Worm (Caenorhabditis elegans) whole organism, L4 larva: Measurements from ENCODE around the gene C13B9.2.

Source experiments
- R02D3.7 ChIP-seq: fragments of 150-350 bp; sonication (generic microtip); optimal IDR thresholded peaks from 3 replicates; lab custom pipeline; 2014; ENCODE audit warnings: missing biosample characterization, missing genetic modification characterization
- Y105C5A.15 ChIP-seq: fragments of 200-800 bp; sonication (Bioruptor generic); IDR thresholded peaks from 2 replicates; pipeline ENCODE4 v1.3.6; 2022; ENCODE audit warnings: missing genetic modification characterization, missing compliant biosample characterization
- ama-1 ChIP-seq: fragments of 150-350 bp; optimal IDR thresholded peaks from 2 replicates; lab custom pipeline; 2014; ENCODE audit warnings: inconsistent platforms, mixed read lengths
- arid-1 ChIP-seq: fragments of 200-800 bp; sonication (Bioruptor generic); conservative IDR thresholded peaks from 2 replicates; pipeline ENCODE4 v1.3.6; 2022; ENCODE audit warnings: missing genetic modification reagents, missing genetic modification characterization, missing compliant biosample characterization
- ceh-44 ChIP-seq: fragments of 200-800 bp; sonication (Bioruptor generic); IDR thresholded peaks from 2 replicates; pipeline ENCODE4 v1.3.6; 2022; ENCODE audit warnings: missing genetic modification reagents, missing genetic modification characterization, missing compliant biosample characterization
- ceh-62 ChIP-seq: sonication (generic microtip); optimal IDR thresholded peaks from 2 replicates; lab custom pipeline; 2017; ENCODE audit warnings: missing biosample characterization, missing genetic modification characterization
- ceh-82 ChIP-seq: sonication (generic microtip); optimal IDR thresholded peaks from 2 replicates; lab custom pipeline; 2017; ENCODE audit warnings: missing biosample characterization, missing genetic modification characterization
- ces-1 ChIP-seq: fragments of 150-350 bp; sonication (generic microtip); optimal IDR thresholded peaks from 4 replicates; lab custom pipeline; 2014; ENCODE audit warnings: missing biosample characterization, missing genetic modification reagents, missing genetic modification characterization
- ctbp-1 ChIP-seq: fragments of 200-800 bp; sonication (Bioruptor generic); IDR thresholded peaks from 2 replicates; pipeline ENCODE4 v1.3.6; 2022; ENCODE audit warnings: missing genetic modification reagents, missing genetic modification characterization, missing compliant biosample characterization
- daf-19 ChIP-seq: fragments of 200-800 bp; sonication (Bioruptor generic); conservative IDR thresholded peaks from 2 replicates; pipeline ENCODE4 v1.3.6; 2022; ENCODE audit warnings: missing genetic modification characterization, missing compliant biosample characterization
- daf-8 ChIP-seq: fragments of 200-800 bp; sonication (Bioruptor generic); IDR thresholded peaks from 2 replicates; pipeline ENCODE4 v1.3.6; 2022; ENCODE audit warnings: missing genetic modification characterization, missing compliant biosample characterization
- dmd-8 ChIP-seq: fragments of 200-800 bp; sonication (Bioruptor generic); IDR thresholded peaks from 2 replicates; pipeline ENCODE4 v1.3.6; 2022; ENCODE audit warnings: missing genetic modification characterization, missing compliant biosample characterization
- dmd-9 ChIP-seq: fragments of 200-800 bp; sonication (Bioruptor generic); IDR thresholded peaks from 2 replicates; pipeline ENCODE4 v1.3.6; 2022; ENCODE audit warnings: missing genetic modification reagents, missing genetic modification characterization, missing compliant biosample characterization
- dpl-1 ChIP-seq: fragments of 150-350 bp; optimal IDR thresholded peaks from 2 replicates; lab custom pipeline; 2014; ENCODE audit warnings: missing biosample characterization, missing genetic modification reagents, missing genetic modification characterization
- dve-1 ChIP-seq: sonication (generic microtip); optimal IDR thresholded peaks from 2 replicates; lab custom pipeline; 2017; ENCODE audit warnings: antibody characterized with exemption, mild to moderate bottlenecking, missing genetic modification characterization, missing compliant biosample characterization; ENCODE audit not compliant: insufficient read depth
- egl-27 ChIP-seq: sonication (generic microtip); optimal IDR thresholded peaks from 3 replicates; lab custom pipeline; 2017; ENCODE audit warnings: missing biosample characterization, missing genetic modification reagents, missing genetic modification characterization
- egl-43 ChIP-seq: fragments of 200-800 bp; sonication (Bioruptor generic); IDR thresholded peaks from 2 replicates; pipeline ENCODE4 v1.3.6; 2022; ENCODE audit warnings: missing genetic modification reagents, missing genetic modification characterization, missing compliant biosample characterization
- gei-8 ChIP-seq: fragments of 200-800 bp; sonication (Bioruptor generic); optimal IDR thresholded peaks from 2 replicates; lab custom pipeline; 2018; ENCODE audit warnings: mild to moderate bottlenecking, missing genetic modification characterization, missing compliant biosample characterization
- hlh-11 ChIP-seq: fragments of 200-800 bp; sonication (Bioruptor generic); optimal IDR thresholded peaks from 2 replicates; lab custom pipeline; 2018; ENCODE audit warnings: mild to moderate bottlenecking, missing genetic modification characterization, missing compliant biosample characterization
- hlh-30 ChIP-seq: sonication (generic microtip); optimal IDR thresholded peaks from 2 replicates; lab custom pipeline; 2017; ENCODE audit warnings: antibody characterized with exemption, mild to moderate bottlenecking, missing genetic modification characterization, missing compliant biosample characterization; ENCODE audit not compliant: insufficient read depth
- jun-1 ChIP-seq: fragments of 150-350 bp; optimal IDR thresholded peaks from 2 replicates; lab custom pipeline; 2014; ENCODE audit warnings: missing biosample characterization, missing genetic modification reagents, missing genetic modification characterization
- lin-1 ChIP-seq: fragments of 200-800 bp; sonication (Bioruptor generic); IDR thresholded peaks from 2 replicates; pipeline ENCODE4 v1.3.6; 2022; ENCODE audit warnings: missing genetic modification reagents, missing genetic modification characterization, missing compliant biosample characterization
- lin-15B ChIP-seq: fragments of 150-350 bp; sonication (generic microtip); optimal IDR thresholded peaks from 3 replicates; lab custom pipeline; 2014; ENCODE audit warnings: missing biosample characterization, missing genetic modification characterization
- lin-38 ChIP-seq: fragments of 200-800 bp; sonication (Bioruptor generic); IDR thresholded peaks from 2 replicates; pipeline ENCODE4 v1.3.6; 2022; ENCODE audit warnings: missing genetic modification reagents, missing genetic modification characterization, missing compliant biosample characterization
- lin-39 ChIP-seq: fragments of 150-350 bp; optimal IDR thresholded peaks from 2 replicates; lab custom pipeline; 2014; ENCODE audit warnings: missing biosample characterization, missing genetic modification reagents, missing genetic modification characterization
- madf-5 ChIP-seq, 2 experiments: fragments of 200-800 bp; sonication (Bioruptor generic); IDR thresholded peaks; 2 replicates each; pipeline ENCODE4 v1.3.6; 2022; ENCODE audit warnings: missing compliant biosample characterization in 2 of 2, missing genetic modification characterization in 2 of 2
- madf-9 ChIP-seq: fragments of 200-800 bp; sonication (Bioruptor generic); conservative IDR thresholded peaks from 2 replicates; pipeline ENCODE4 v1.3.6; 2022; ENCODE audit warnings: missing genetic modification reagents, missing genetic modification characterization, missing compliant biosample characterization
- mep-1 ChIP-seq: fragments of 150-350 bp; sonication (generic microtip); optimal IDR thresholded peaks from 3 replicates; lab custom pipeline; 2014; ENCODE audit warnings: missing biosample characterization, missing genetic modification characterization
- mxl-3 ChIP-seq: fragments of 200-800 bp; sonication (Bioruptor generic); optimal IDR thresholded peaks from 2 replicates; lab custom pipeline; 2018; ENCODE audit warnings: mild to moderate bottlenecking, missing genetic modification characterization, missing compliant biosample characterization
- nhr-11 ChIP-seq: fragments of 150-350 bp; optimal IDR thresholded peaks from 2 replicates; lab custom pipeline; 2014; ENCODE audit warnings: missing biosample characterization, missing genetic modification characterization
- nhr-111 ChIP-seq: fragments of 200-800 bp; sonication (Bioruptor generic); optimal IDR thresholded peaks from 2 replicates; lab custom pipeline; 2018; ENCODE audit warnings: mild to moderate bottlenecking, missing genetic modification characterization, missing compliant biosample characterization
- nhr-48 ChIP-seq: sonication (generic microtip); optimal IDR thresholded peaks from 2 replicates; lab custom pipeline; 2016; ENCODE audit warnings: mild to moderate bottlenecking, missing genetic modification characterization, missing compliant biosample characterization
- nhr-6 ChIP-seq: fragments of 150-350 bp; optimal IDR thresholded peaks from 2 replicates; lab custom pipeline; 2014; ENCODE audit warnings: missing biosample characterization, missing genetic modification characterization
- nhr-76 ChIP-seq: fragments of 150-350 bp; optimal IDR thresholded peaks from 2 replicates; lab custom pipeline; 2014; ENCODE audit warnings: missing biosample characterization, missing genetic modification characterization
- nhr-77 ChIP-seq: fragments of 150-350 bp; optimal IDR thresholded peaks from 2 replicates; lab custom pipeline; 2014; ENCODE audit warnings: missing biosample characterization, missing genetic modification characterization
- pha-4 ChIP-seq, 2 experiments: fragments of 150-350 bp in 1 of 2; fragments of 200-800 bp in 1 of 2; sonication (Bioruptor generic) in 1 of 2; IDR thresholded peaks in 1 of 2; optimal IDR thresholded peaks in 1 of 2; 2 replicates each; pipeline versions ENCODE4 v1.3.6 to Lab custom; 2014 to 2022; ENCODE audit warnings: missing genetic modification characterization in 2 of 2, missing genetic modification reagents in 2 of 2, missing biosample characterization in 1 of 2, missing compliant biosample characterization in 1 of 2
- php-3 ChIP-seq: fragments of 200-800 bp; sonication (Bioruptor generic); IDR thresholded peaks from 2 replicates; pipeline ENCODE4 v1.3.6; 2022; ENCODE audit warnings: missing genetic modification reagents, missing genetic modification characterization, missing compliant biosample characterization
- pqm-1 ChIP-seq: sonication (generic microtip); optimal IDR thresholded peaks from 2 replicates; lab custom pipeline; 2017; ENCODE audit warnings: missing biosample characterization, missing genetic modification characterization
- rbr-2 ChIP-seq: sonication (generic microtip); optimal IDR thresholded peaks from 2 replicates; lab custom pipeline; 2016; ENCODE audit warnings: missing genotype, missing genetic modification characterization, missing compliant biosample characterization
- sdz-12 ChIP-seq: fragments of 200-800 bp; sonication (Bioruptor generic); optimal IDR thresholded peaks from 2 replicates; lab custom pipeline; 2018; ENCODE audit warnings: mild to moderate bottlenecking, missing genetic modification characterization, missing compliant biosample characterization
- spr-3 ChIP-seq: fragments of 200-800 bp; sonication (Bioruptor generic); optimal IDR thresholded peaks from 2 replicates; lab custom pipeline; 2018; ENCODE audit warnings: mild to moderate bottlenecking, missing genetic modification characterization, missing compliant biosample characterization
- tag-97 ChIP-seq: fragments of 200-800 bp; sonication (Bioruptor generic); IDR thresholded peaks from 2 replicates; pipeline ENCODE4 v1.3.6; 2022; ENCODE audit warnings: missing genetic modification characterization, missing compliant biosample characterization
- unc-130 ChIP-seq: sonication (generic microtip); optimal IDR thresholded peaks from 2 replicates; lab custom pipeline; 2016; ENCODE audit warnings: missing genetic modification reagents, missing genetic modification characterization, missing compliant biosample characterization
- unc-39 ChIP-seq: sonication (generic microtip); optimal IDR thresholded peaks from 2 replicates; lab custom pipeline; 2017; ENCODE audit warnings: missing biosample characterization, missing genetic modification characterization
- zag-1 ChIP-seq: fragments of 150-350 bp; optimal IDR thresholded peaks from 2 replicates; lab custom pipeline; 2014; ENCODE audit warnings: missing biosample characterization, missing genetic modification characterization
- zfp-3 ChIP-seq: fragments of 200-800 bp; sonication (Bioruptor generic); conservative IDR thresholded peaks from 2 replicates; pipeline ENCODE4 v1.3.6; 2022; ENCODE audit warnings: missing genetic modification reagents, missing genetic modification characterization, missing compliant biosample characterization
- zip-11 ChIP-seq: fragments of 200-800 bp; sonication (Bioruptor generic); IDR thresholded peaks from 2 replicates; pipeline ENCODE4 v1.3.6; 2022; ENCODE audit warnings: missing genetic modification characterization, missing compliant biosample characterization
- ztf-11 ChIP-seq: fragments of 150-350 bp; optimal IDR thresholded peaks from 2 replicates; lab custom pipeline; 2014; ENCODE audit warnings: missing biosample characterization, missing genetic modification characterization
- ztf-7 ChIP-seq: fragments of 150-350 bp; optimal IDR thresholded peaks from 2 replicates; lab custom pipeline; 2014; ENCODE audit warnings: missing biosample characterization, missing genetic modification characterization

The C13B9.2 gene

DNA sequence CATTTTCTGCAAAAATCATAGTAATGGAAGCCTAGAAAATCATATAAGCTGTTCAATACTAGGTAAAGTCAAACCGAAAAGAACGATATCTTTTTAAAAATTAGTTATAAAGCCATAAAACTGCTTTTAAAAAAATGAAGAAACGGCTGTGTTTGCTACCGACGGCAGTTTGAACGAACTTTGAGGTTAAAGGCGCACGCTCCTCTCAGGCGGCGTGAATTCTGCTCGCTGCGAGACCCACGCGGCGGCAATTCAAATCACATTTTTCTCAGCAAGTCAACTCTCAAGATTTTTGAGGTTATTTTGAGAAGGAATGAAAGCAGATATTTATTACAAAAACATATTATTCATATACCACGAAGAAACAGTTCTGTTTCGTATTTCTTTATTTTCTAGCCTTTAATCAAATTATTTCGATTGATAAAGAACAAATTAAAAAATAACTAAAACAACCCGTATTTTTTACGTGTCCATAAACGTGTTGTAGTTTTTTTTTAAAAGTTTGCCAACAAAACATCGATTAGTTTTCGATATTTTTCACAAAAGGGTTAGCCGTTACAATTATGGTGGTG, 11.9 kb upstream of the C13B9.2 start, which contains the start of the genes mdh-2 and F20H11.4 (continued):
- TF ChIP-seq lin-15B (tag; lab: Kevin White, UChicago) (no peak), pqm-1 (tag; lab: Kevin White, UChicago) (no peak), ceh-82 (tag; lab: Kevin White, UChicago) (no peak), sdz-12 (no peak), mxl-3 (GFP tag; lab: Kevin White, UChicago) (peak; percentile 18), lin-38 (peak; percentile 78), lin-39 (tag; lab: Kevin White, UChicago) (no peak), unc-39 (tag; lab: Kevin White, UChicago) (no peak), dmd-9 (GFP tag; lab: Robert Waterston, UW) (no peak), ztf-11 (tag; lab: Kevin White, UChicago) (no peak), egl-43 (no peak), gei-8 (no peak), dve-1 (tag; lab: Kevin White, UChicago) (peak; percentile 84), ceh-62 (tag; lab: Kevin White, UChicago) (no peak), zag-1 (no peak), ces-1 (GFP tag; lab: Kevin White, UChicago) (no peak), nhr-11 (peak; percentile 34), dmd-8 (no peak), php-3 (no peak), tag-97 (GFP tag; lab: Robert Waterston, UW) (no peak), hlh-11 (tag; lab: Kevin White, UChicago) (peak; percentile 72), nhr-111 (GFP tag; lab: Kevin White, UChicago) (no peak), rbr-2 (peak; percentile 47), lin-1 (GFP tag; lab: Robert Waterston, UW) (no peak), hlh-30 (tag; lab: Kevin White, UChicago) (peak; percentile 93), arid-1 (no peak), R02D3.7 (tag; lab: Kevin White, UChicago) (no peak), nhr-48 (no peak), ceh-44 (GFP tag; lab: Robert Waterston, UW) (no peak), zfp-3 (GFP tag; lab: Robert Waterston, UW) (no peak), spr-3 (no peak), ztf-7 (tag; lab: Kevin White, UChicago) (peak; percentile 18), madf-9 (no peak), zip-11 (GFP tag; lab: Robert Waterston, UW) (no peak), nhr-6 (tag; lab: Kevin White, UChicago) (peak; percentile 59), jun-1 (tag; lab: Kevin White, UChicago) (no peak), nhr-77 (tag; lab: Kevin White, UChicago) (peak; percentile 77), ama-1 (peak; percentile 7), dpl-1 (GFP tag; lab: Kevin White, UChicago) (peak; percentile 95), daf-19 (no peak), ctbp-1 (GFP tag; lab: Robert Waterston, UW) (no peak), egl-27 (no peak), Y105C5A.15 (no peak), nhr-76 (no peak), daf-8 (GFP tag; lab: Robert Waterston, UW) (no peak), madf-5 (GFP tag; IDR thresholded peaks at IDR 0.05; lab: Robert Waterston, UW) (no peak), unc-130 (peak; percentile 55), mep-1 (tag; lab: Kevin White, UChicago) (peak; percentile 87), pha-4 (GFP tag; IDR thresholded peaks at IDR 0.05; lab: Robert Waterston, UW) (peak; percentile 37; the same call in 1 of the 2 replicates), pha-4 (tag; optimal IDR thresholded peaks at IDR 0.05; lab: Kevin White, UChicago) (no peak)
